Worm (Caenorhabditis elegans): ENCODE results near the gene F39F10.5.

ce11 chrX:16930663-16931097 is 17.1 kb upstream of the F39F10.5 start:
- TF ChIP-seq nfya-1 (tag; optimal IDR thresholded peaks at IDR 0.05) (no peak), odd-2 (tag; optimal IDR thresholded peaks at IDR 0.05) (no peak), ama-1 (optimal IDR thresholded peaks at IDR 0.05) (peak; percentile 80), ttx-3 (tag; optimal IDR thresholded peaks at IDR 0.05) (no peak), hlh-8 (tag; optimal IDR thresholded peaks at IDR 0.05) (no peak), nhr-11 (tag; optimal IDR thresholded peaks at IDR 0.05) (no peak), F13H6.1 (tag; optimal IDR thresholded peaks at IDR 0.05) (no peak), pqm-1 (tag; optimal IDR thresholded peaks at IDR 0.05) (no peak), ceh-18 (tag; optimal IDR thresholded peaks at IDR 0.05) (no peak), pha-4 (tag; optimal IDR thresholded peaks at IDR 0.05) (no peak), ceh-34 (tag; optimal IDR thresholded peaks at IDR 0.05) (no peak), ceh-19 (GFP tag; optimal IDR thresholded peaks at IDR 0.05) (no peak), ceh-14 (tag; optimal IDR thresholded peaks at IDR 0.05) (no peak)

Data from whole organism, late embryonic.